Fruit fly (Drosophila melanogaster): ENCODE measurements around the gene RpLP1.

RpLP1 gene

dm6 chr2L:455738-456137 lies 36.0 kb downstream of the RpLP1 start:
- no peak for TF ChIP-seq CG7101 (tag; optimal IDR thresholded peaks at IDR 0.05)
- TF ChIP-seq cnc (optimal IDR thresholded peaks at IDR 0.05), result no peak
- TF ChIP-seq tj (GFP tag; optimal IDR thresholded peaks at IDR 0.05), result no peak
- no peak for TF ChIP-seq CG1620 (GFP tag; optimal IDR thresholded peaks at IDR 0.05)
- TF ChIP-seq CG7045 (GFP tag; optimal IDR thresholded peaks at IDR 0.05), result no peak
- TF ChIP-seq Crg-1 (GFP tag; optimal IDR thresholded peaks at IDR 0.05), result no peak
- TF ChIP-seq CG14711 (tag; optimal IDR thresholded peaks at IDR 0.05), result no peak
- no peak for TF ChIP-seq ovo (GFP tag; optimal IDR thresholded peaks at IDR 0.05)
- TF ChIP-seq Hr96 (GFP tag; optimal IDR thresholded peaks at IDR 0.05), result no peak
- TF ChIP-seq cic (GFP tag; optimal IDR thresholded peaks at IDR 0.05), result no peak
- TF ChIP-seq bab1 (GFP tag; optimal IDR thresholded peaks at IDR 0.05), result no peak
- no peak for TF ChIP-seq Clk (GFP tag; optimal IDR thresholded peaks at IDR 0.05)
- no peak for TF ChIP-seq CG12768 (GFP tag; optimal IDR thresholded peaks at IDR 0.05)

DNA sequence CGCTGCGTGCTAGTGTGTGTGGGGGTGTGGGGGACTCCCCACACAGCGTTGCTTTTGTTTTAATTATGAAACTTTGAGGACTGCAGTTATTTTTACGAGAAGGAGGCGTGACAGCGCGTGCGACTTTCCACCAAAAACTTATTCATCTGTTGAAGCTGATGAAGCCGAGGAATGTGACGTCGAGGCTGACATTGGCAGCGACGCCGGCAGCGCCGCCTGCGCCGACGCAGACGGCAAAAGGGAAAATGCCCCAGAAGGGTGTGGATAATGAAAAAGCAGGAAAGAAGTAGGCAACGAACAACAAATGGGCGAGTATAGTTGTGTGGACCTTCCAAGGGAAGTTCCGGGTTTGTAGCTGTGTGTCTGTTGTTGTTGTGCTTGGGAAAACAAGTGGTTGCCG lies 47.9 kb downstream of the RpLP1 start:
- TF ChIP-seq CG12768 (GFP tag; optimal IDR thresholded peaks at IDR 0.05), result no peak
- TF ChIP-seq CG1620 (GFP tag; optimal IDR thresholded peaks at IDR 0.05), result no peak

- TF ChIP-seq cic (GFP tag; optimal IDR thresholded peaks at IDR 0.05) (peak; percentile 84), CG11617 (GFP tag; optimal IDR thresholded peaks at IDR 0.05) (peak; percentile 50), tj (GFP tag; optimal IDR thresholded peaks at IDR 0.05) (peak; percentile 60), CG5204 (GFP tag; optimal IDR thresholded peaks at IDR 0.05) (peak; percentile 48), CG7045 (GFP tag; optimal IDR thresholded peaks at IDR 0.05) (peak; percentile 18), CG33017 (tag; optimal IDR thresholded peaks at IDR 0.05) (peak; percentile 63), CG7101 (tag; optimal IDR thresholded peaks at IDR 0.05) (peak; percentile 68), toe (GFP tag; optimal IDR thresholded peaks at IDR 0.05) (no peak), kay (GFP tag; ENCODE audit: borderline replicate concordance) (peak; percentile 89), cnc (optimal IDR thresholded peaks at IDR 0.05) (no peak), CG14711 (tag; optimal IDR thresholded peaks at IDR 0.05) (peak; percentile 74), CG12768 (GFP tag; optimal IDR thresholded peaks at IDR 0.05) (peak; percentile 65), pad (GFP tag; optimal IDR thresholded peaks at IDR 0.05) (peak; percentile 14), Clk (GFP tag; optimal IDR thresholded peaks at IDR 0.05) (no peak), Mnt (GFP tag; optimal IDR thresholded peaks at IDR 0.05) (no peak), Hr96 (GFP tag; optimal IDR thresholded peaks at IDR 0.05) (peak; percentile 32)
Observed at dm6 chr2L:468745-469358, 49.1 kb downstream of the RpLP1 start.

DNA sequence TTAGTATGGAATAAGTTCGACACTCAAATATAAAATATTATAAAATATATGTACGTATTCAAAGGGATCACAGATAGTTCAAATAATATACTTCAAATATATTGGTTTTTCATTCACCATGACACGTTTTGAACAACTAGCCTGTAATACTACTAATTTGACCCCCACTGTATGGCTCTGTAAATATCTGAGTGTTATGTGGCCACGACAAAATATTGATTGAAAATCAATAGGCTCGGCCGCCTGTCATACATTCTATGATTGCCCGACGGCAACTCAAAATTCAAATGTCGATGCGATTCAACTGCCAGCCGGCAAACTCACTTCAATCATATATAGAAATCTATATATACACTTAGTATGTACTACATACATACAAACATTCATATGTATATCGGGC lies 50.2 kb downstream of the RpLP1 start:
- TF ChIP-seq CG1620 (GFP tag; optimal IDR thresholded peaks at IDR 0.05) (no peak), kay (GFP tag; ENCODE audit: borderline replicate concordance) (peak; percentile 28)

Data from whole organism, adult.